Fruit fly (Drosophila melanogaster) Kc167 (cell line): Measurements from ENCODE around the gene Ets21C.
A peak's percentile ranks its signal among the peaks of the same experiment; 100 is the strongest.

Experiments used
- h ChIP-seq: fragments of >200 bp; optimal IDR thresholded peaks from 3 replicates; lab custom pipeline; 2018; ENCODE audit warnings: missing external identifiers
- insv ChIP-seq: fragments of >200 bp; optimal IDR thresholded peaks from 3 replicates; lab custom pipeline; 2018; ENCODE audit warnings: missing external identifiers
- psq ChIP-seq: fragments of >200 bp; optimal IDR thresholded peaks from 2 replicates; lab custom pipeline; 2017; ENCODE audit warnings: missing external identifiers
- ttk ChIP-seq: sonication (Bioruptor generic); optimal IDR thresholded peaks from 2 replicates; lab custom pipeline; 2017; ENCODE audit warnings: missing external identifiers

- TF ChIP-seq insv (peak; percentile 21), psq (lab: Kevin White, UChicago) (no peak), h (no peak), ttk (lab: Kevin White, UChicago) (no peak)
These were observed at the start of gene Ets21C for dm6 chr2L:552432-552929.
